Worm (Caenorhabditis elegans) whole organism, early embryonic: ENCODE data around the gene sbt-1.

Experiments used
- F13C5.2 ChIP-seq: sonication (generic microtip); optimal IDR thresholded peaks from 2 replicates; lab custom pipeline; 2017; ENCODE audit warnings: mild to moderate bottlenecking, missing genetic modification characterization, inconsistent platforms, missing compliant biosample characterization
- aly-1 ChIP-seq: sonication (generic microtip); optimal IDR thresholded peaks from 2 replicates; lab custom pipeline; 2016; ENCODE audit warnings: missing genetic modification characterization, missing compliant biosample characterization
- ama-1 ChIP-seq: fragments of 150-350 bp; optimal IDR thresholded peaks from 2 replicates; lab custom pipeline; 2014
- ceh-13 ChIP-seq: fragments of 200-800 bp; sonication (Bioruptor generic); optimal IDR thresholded peaks from 2 replicates; lab custom pipeline; 2018; ENCODE audit warnings: mild to moderate bottlenecking, missing genetic modification characterization, missing compliant biosample characterization
- hmg-4 ChIP-seq: fragments of 200-800 bp; sonication (Bioruptor generic); optimal IDR thresholded peaks from 2 replicates; lab custom pipeline; 2018; ENCODE audit warnings: mild to moderate bottlenecking, missing genetic modification characterization, missing compliant biosample characterization

ce11 chrV:20841484-20841883, 12.8 kb upstream of the sbt-1 start:
- no peak for TF ChIP-seq ama-1
- TF ChIP-seq F13C5.2 (tag; lab: Kevin White, UChicago) = no peak
- no peak for TF ChIP-seq aly-1 (tag; lab: Kevin White, UChicago)
- TF ChIP-seq hmg-4 (GFP tag; lab: Kevin White, UChicago) = no peak
- TF ChIP-seq ceh-13 (GFP tag; lab: Kevin White, UChicago) = no peak
